Fruit fly (Drosophila melanogaster): ENCODE data around the gene Kah.

Kah gene

dm6 chr3L:607551-608314 is 18.7 kb upstream of the Kah start:
- TF ChIP-seq Vsx2 (GFP tag; optimal IDR thresholded peaks at IDR 0.05; ENCODE audit: partially characterized antibody) (no peak), CrebA (GFP tag; optimal IDR thresholded peaks at IDR 0.05; ENCODE audit: borderline replicate concordance) (peak; percentile 23), pan (optimal IDR thresholded peaks at IDR 0.05) (no peak), fru (GFP tag; optimal IDR thresholded peaks at IDR 0.05) (no peak), ey (GFP tag; optimal IDR thresholded peaks at IDR 0.05) (no peak), psq (GFP tag; optimal IDR thresholded peaks at IDR 0.05) (no peak)

- TF ChIP-seq CrebA (GFP tag; optimal IDR thresholded peaks at IDR 0.05; ENCODE audit: borderline replicate concordance) (no peak), brk (GFP tag; optimal IDR thresholded peaks at IDR 0.05) (peak; percentile 44), Abd-B (GFP tag; optimal IDR thresholded peaks at IDR 0.05) (no peak), Myc (optimal IDR thresholded peaks at IDR 0.05) (peak; percentile 84), Hr83 (GFP tag; optimal IDR thresholded peaks at IDR 0.05; ENCODE audit: poor library complexity, severe bottlenecking) (peak; percentile 18), h (GFP tag; optimal IDR thresholded peaks at IDR 0.05) (peak; percentile 11), Rel (GFP tag; optimal IDR thresholded peaks at IDR 0.05) (no peak), Rel (tag; optimal IDR thresholded peaks at IDR 0.05) (peak; percentile 36)
Measured at dm6 chr3L:606490-607327, 17.6 kb upstream of the Kah start, which contains the start of gene Reg-2. TSS of gene Reg-2 (minus strand) at chr3L:606569.

- peak; percentile 77 for TF ChIP-seq Myc (optimal IDR thresholded peaks at IDR 0.05)
- no peak for TF ChIP-seq woc (GFP tag; optimal IDR thresholded peaks at IDR 0.05)
Measured at dm6 chr3L:604701-605100, 15.6 kb upstream of the Kah start.

- TF ChIP-seq CrebA (GFP tag; optimal IDR thresholded peaks at IDR 0.05; ENCODE audit: borderline replicate concordance) (no peak), woc (GFP tag; optimal IDR thresholded peaks at IDR 0.05) (peak; percentile 94), jim (GFP tag; optimal IDR thresholded peaks at IDR 0.05) (peak; percentile 63), Hr83 (GFP tag; optimal IDR thresholded peaks at IDR 0.05; ENCODE audit: poor library complexity, severe bottlenecking) (peak; percentile 92), Mio (GFP tag; optimal IDR thresholded peaks at IDR 0.05) (no peak), dmrt93B (GFP tag; optimal IDR thresholded peaks at IDR 0.05) (no peak), h (GFP tag; optimal IDR thresholded peaks at IDR 0.05) (peak; percentile 27), Hr78 (GFP tag; optimal IDR thresholded peaks at IDR 0.05) (no peak), Vsx2 (GFP tag; optimal IDR thresholded peaks at IDR 0.05; ENCODE audit: partially characterized antibody) (peak; percentile 76), Dfd (GFP tag; optimal IDR thresholded peaks at IDR 0.05) (no peak), GATAd (GFP tag; optimal IDR thresholded peaks at IDR 0.05) (no peak), Myc (optimal IDR thresholded peaks at IDR 0.05) (no peak), CG9705 (GFP tag; optimal IDR thresholded peaks at IDR 0.05) (no peak), rgr (GFP tag; optimal IDR thresholded peaks at IDR 0.05) (peak; percentile 31), psq (GFP tag; optimal IDR thresholded peaks at IDR 0.05) (no peak), dsf (GFP tag; optimal IDR thresholded peaks at IDR 0.05; ENCODE audit: borderline replicate concordance) (no peak), CG32264 (GFP tag; optimal IDR thresholded peaks at IDR 0.05) (no peak), Rel (GFP tag; optimal IDR thresholded peaks at IDR 0.05) (no peak), Rel (tag; optimal IDR thresholded peaks at IDR 0.05) (peak; percentile 25), Dif (GFP tag; optimal IDR thresholded peaks at IDR 0.05; ENCODE audit: partially characterized antibody) (peak; percentile 74), sv (GFP tag; optimal IDR thresholded peaks at IDR 0.05) (no peak), ey (GFP tag; optimal IDR thresholded peaks at IDR 0.05) (no peak), sage (GFP tag; optimal IDR thresholded peaks at IDR 0.05) (no peak), tai (GFP tag; optimal IDR thresholded peaks at IDR 0.05) (no peak), Sp1 (GFP tag; optimal IDR thresholded peaks at IDR 0.05) (peak; percentile 37), OdsH (GFP tag; optimal IDR thresholded peaks at IDR 0.05) (no peak), lola (GFP tag; optimal IDR thresholded peaks at IDR 0.05) (no peak), HLH106 (tag; optimal IDR thresholded peaks at IDR 0.05) (no peak), fru (GFP tag; optimal IDR thresholded peaks at IDR 0.05) (peak; percentile 32), Jra (GFP tag; optimal IDR thresholded peaks at IDR 0.05) (peak; percentile 25), Abd-B (GFP tag; optimal IDR thresholded peaks at IDR 0.05) (no peak), Hnf4 (GFP tag; optimal IDR thresholded peaks at IDR 0.05) (peak; percentile 48), dl (GFP tag; optimal IDR thresholded peaks at IDR 0.05; ENCODE audit: insufficient read depth in 1 of 2, partially characterized antibody in 2 of 2) (no peak), pan (optimal IDR thresholded peaks at IDR 0.05) (no peak), foxo (GFP tag; optimal IDR thresholded peaks at IDR 0.05) (no peak), br (GFP tag; optimal IDR thresholded peaks at IDR 0.05) (peak; percentile 25), N (GFP tag; optimal IDR thresholded peaks at IDR 0.05) (no peak), brk (GFP tag; optimal IDR thresholded peaks at IDR 0.05) (no peak)
Measured at dm6 chr3L:603847-604550, 14.9 kb upstream of the Kah start, which contains the start of gene CG13893. TSS of gene CG13893 (minus strand) at chr3L:604008.
